Fruit fly (Drosophila melanogaster): Measurements from ENCODE around the gene Poxm.

Gene Poxm

dm6 chr3R:8324016-8324415, 9.6 kb downstream of the Poxm start, which contains the start of gene CG7443:
Gene CG7443, plus strand, starts transcription at chr3R:8324316.
- no peak for TF ChIP-seq Myc (optimal IDR thresholded peaks at IDR 0.05)
- no peak for TF ChIP-seq CG9705 (GFP tag; optimal IDR thresholded peaks at IDR 0.05)
- TF ChIP-seq dmrt93B (GFP tag; optimal IDR thresholded peaks at IDR 0.05): no peak
- TF ChIP-seq tai (GFP tag; optimal IDR thresholded peaks at IDR 0.05): no peak
- TF ChIP-seq br (GFP tag; optimal IDR thresholded peaks at IDR 0.05): no peak
- no peak for TF ChIP-seq OdsH (GFP tag; optimal IDR thresholded peaks at IDR 0.05)
- TF ChIP-seq dsf (GFP tag; optimal IDR thresholded peaks at IDR 0.05; ENCODE audit: borderline replicate concordance): no peak
- no peak for TF ChIP-seq Mio (GFP tag; optimal IDR thresholded peaks at IDR 0.05)
- TF ChIP-seq Jra (GFP tag; optimal IDR thresholded peaks at IDR 0.05): no peak
- TF ChIP-seq h (GFP tag; optimal IDR thresholded peaks at IDR 0.05): no peak
- no peak for TF ChIP-seq sage (GFP tag; optimal IDR thresholded peaks at IDR 0.05)
- no peak for TF ChIP-seq Hnf4 (GFP tag; optimal IDR thresholded peaks at IDR 0.05)
- no peak for TF ChIP-seq GATAd (GFP tag; optimal IDR thresholded peaks at IDR 0.05)
- no peak for TF ChIP-seq CrebA (GFP tag; optimal IDR thresholded peaks at IDR 0.05; ENCODE audit: borderline replicate concordance)

dm6 chr3R:8321447-8321846, 12.1 kb downstream of the Poxm start, which contains the start of gene Or85a:
Gene Or85a, plus strand, starts transcription at chr3R:8321747.
- TF ChIP-seq Sp1 (GFP tag; optimal IDR thresholded peaks at IDR 0.05): no peak
- no peak for TF ChIP-seq Dif (GFP tag; optimal IDR thresholded peaks at IDR 0.05; ENCODE audit: partially characterized antibody)
- no peak for TF ChIP-seq Hr78 (GFP tag; optimal IDR thresholded peaks at IDR 0.05)

- TF ChIP-seq foxo (GFP tag; optimal IDR thresholded peaks at IDR 0.05): peak in 1 of 2 experiments; percentile 5
- TF ChIP-seq Rel (GFP tag; optimal IDR thresholded peaks at IDR 0.05): no peak
- TF ChIP-seq Rel (tag; optimal IDR thresholded peaks at IDR 0.05): peak; percentile 57
- TF ChIP-seq HLH106 (tag; optimal IDR thresholded peaks at IDR 0.05): no peak
Measured at dm6 chr3R:8317709-8318335, 15.8 kb downstream of the Poxm start.

dm6 chr3R:8317215-8317614, 16.4 kb downstream of the Poxm start, which contains the start of gene Ctr1B:
Gene Ctr1B, plus strand, starts transcription at chr3R:8317612.
- TF ChIP-seq pan (optimal IDR thresholded peaks at IDR 0.05) (no peak), fru (GFP tag; optimal IDR thresholded peaks at IDR 0.05) (no peak), CG32264 (GFP tag; optimal IDR thresholded peaks at IDR 0.05) (no peak), woc (GFP tag; optimal IDR thresholded peaks at IDR 0.05) (no peak), HLH106 (tag; optimal IDR thresholded peaks at IDR 0.05) (no peak), Sp1 (GFP tag; optimal IDR thresholded peaks at IDR 0.05) (no peak), Dfd (GFP tag; optimal IDR thresholded peaks at IDR 0.05) (no peak), dsf (GFP tag; optimal IDR thresholded peaks at IDR 0.05; ENCODE audit: borderline replicate concordance) (no peak), dl (GFP tag; optimal IDR thresholded peaks at IDR 0.05; ENCODE audit: insufficient read depth in 1 of 2, partially characterized antibody in 2 of 2) (peak in 1 of 2 experiments; percentile 9), lola (GFP tag; optimal IDR thresholded peaks at IDR 0.05) (no peak), psq (GFP tag; optimal IDR thresholded peaks at IDR 0.05) (no peak), Hnf4 (GFP tag; optimal IDR thresholded peaks at IDR 0.05) (no peak), foxo (GFP tag; optimal IDR thresholded peaks at IDR 0.05) (no peak), Abd-B (GFP tag; optimal IDR thresholded peaks at IDR 0.05) (no peak), N (GFP tag; optimal IDR thresholded peaks at IDR 0.05) (no peak), Hr78 (GFP tag; optimal IDR thresholded peaks at IDR 0.05) (no peak), br (GFP tag; optimal IDR thresholded peaks at IDR 0.05) (no peak), Vsx2 (GFP tag; optimal IDR thresholded peaks at IDR 0.05; ENCODE audit: partially characterized antibody) (peak; percentile 47), brk (GFP tag; optimal IDR thresholded peaks at IDR 0.05) (no peak), GATAd (GFP tag; optimal IDR thresholded peaks at IDR 0.05) (no peak), Dif (GFP tag; optimal IDR thresholded peaks at IDR 0.05; ENCODE audit: partially characterized antibody) (peak; percentile 13)
